Fruit fly (Drosophila melanogaster) whole organism: Measurements from ENCODE around the gene CHKov2.

Experiments
- CG8478 ChIP-seq: fragments of >200 bp; optimal IDR thresholded peaks from 2 replicates; lab custom pipeline; 2018; ENCODE audit warnings: inconsistent platforms
- Dll ChIP-seq: fragments of >200 bp; optimal IDR thresholded peaks from 2 replicates; lab custom pipeline; 2017
- psq ChIP-seq: fragments of >200 bp; optimal IDR thresholded peaks from 2 replicates; lab custom pipeline; 2017

- TF ChIP-seq Dll (lab: Kevin White, UChicago) (no peak), CG8478 (lab: Kevin White, UChicago) (no peak), psq (lab: Kevin White, UChicago) (no peak)
Measured at dm6 chr3R:25321681-25322080, 9.3 kb downstream of the CHKov2 start.
